Worm (Caenorhabditis elegans): ENCODE data around the gene rgs-10.

DNA sequence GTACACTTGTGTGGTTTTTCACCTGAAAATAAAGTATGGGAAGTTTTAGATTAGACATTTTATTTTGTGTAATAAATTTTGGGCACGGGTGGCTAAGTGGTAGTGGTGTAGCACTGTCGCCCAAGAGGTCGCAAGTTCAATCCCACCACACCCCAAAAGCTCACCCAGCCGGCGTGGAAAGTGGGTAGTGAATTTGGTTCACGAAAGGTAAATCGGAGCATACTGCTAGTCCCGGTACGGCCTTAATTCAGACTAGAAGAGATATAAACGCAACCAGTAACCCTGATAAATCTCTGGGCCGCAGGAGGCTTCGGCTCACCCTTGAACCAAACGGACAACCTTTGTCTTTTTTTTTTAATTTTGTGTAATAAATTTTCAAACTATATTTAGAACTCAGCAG is 10.8 kb upstream of the rgs-10 start:
- TF ChIP-seq nhr-237 (tag; optimal IDR thresholded peaks at IDR 0.05), result no peak
- no peak for TF ChIP-seq nhr-6 (tag; optimal IDR thresholded peaks at IDR 0.05)
